Worm (Caenorhabditis elegans) whole organism, L2 larva: ENCODE measurements around the gene fbxb-111.

Source experiments
- ZK546.5 ChIP-seq: sonication (generic microtip); optimal IDR thresholded peaks from 2 replicates; lab custom pipeline; 2017; ENCODE audit warnings: missing biosample characterization, missing genetic modification characterization
- ceh-82 ChIP-seq: fragments of 150-350 bp; optimal IDR thresholded peaks from 2 replicates; lab custom pipeline; 2014; ENCODE audit warnings: missing biosample characterization, missing genetic modification characterization
- dmd-4 ChIP-seq: sonication (generic microtip); optimal IDR thresholded peaks from 2 replicates; lab custom pipeline; 2017; ENCODE audit warnings: missing biosample characterization, missing genetic modification characterization
- egl-27 ChIP-seq: sonication (generic microtip); optimal IDR thresholded peaks from 3 replicates; lab custom pipeline; 2017; ENCODE audit warnings: missing biosample characterization, missing genetic modification reagents, missing genetic modification characterization
- elt-1 ChIP-seq: fragments of 150-350 bp; optimal IDR thresholded peaks from 2 replicates; lab custom pipeline; 2014; ENCODE audit warnings: missing biosample characterization, missing genetic modification characterization
- fos-1 ChIP-seq: fragments of 150-350 bp; optimal IDR thresholded peaks from 2 replicates; lab custom pipeline; 2014; ENCODE audit warnings: missing biosample characterization, missing genetic modification characterization
- lin-39 ChIP-seq: fragments of 150-350 bp; optimal IDR thresholded peaks from 2 replicates; lab custom pipeline; 2014; ENCODE audit warnings: missing biosample characterization, missing genetic modification reagents, missing genetic modification characterization
- nhr-11 ChIP-seq: fragments of 150-350 bp; optimal IDR thresholded peaks from 2 replicates; lab custom pipeline; 2014; ENCODE audit warnings: missing biosample characterization, missing genetic modification characterization
- nhr-237 ChIP-seq: fragments of 150-350 bp; optimal IDR thresholded peaks from 2 replicates; lab custom pipeline; 2014; ENCODE audit warnings: missing biosample characterization, missing genetic modification characterization
- nhr-77 ChIP-seq: fragments of 150-350 bp; optimal IDR thresholded peaks from 2 replicates; lab custom pipeline; 2014; ENCODE audit warnings: missing biosample characterization, missing genetic modification characterization
- skn-1 ChIP-seq: sonication (generic microtip); optimal IDR thresholded peaks from 2 replicates; lab custom pipeline; 2017; ENCODE audit warnings: missing biosample characterization, missing genetic modification characterization
- zag-1 ChIP-seq: fragments of 150-350 bp; optimal IDR thresholded peaks from 2 replicates; lab custom pipeline; 2014; ENCODE audit warnings: missing biosample characterization, missing genetic modification characterization

ce11 chrII:2822435-2822920 lies 47.7 kb upstream of the fbxb-111 start, which contains the start of the genes fut-4 and K12H6.10:
- no peak for TF ChIP-seq ZK546.5 (tag; lab: Kevin White, UChicago)
- no peak for TF ChIP-seq lin-39 (tag; lab: Kevin White, UChicago)
- TF ChIP-seq ceh-82, result no peak
- TF ChIP-seq nhr-77, result no peak
- TF ChIP-seq zag-1 (tag; lab: Kevin White, UChicago), result no peak
- no peak for TF ChIP-seq dmd-4 (tag; lab: Kevin White, UChicago)
- TF ChIP-seq skn-1, result no peak
- no peak for TF ChIP-seq elt-1 (tag; lab: Kevin White, UChicago)
- TF ChIP-seq nhr-11 (tag; lab: Kevin White, UChicago), result no peak
- no peak for TF ChIP-seq nhr-237 (tag; lab: Kevin White, UChicago)
- TF ChIP-seq egl-27 (tag; lab: Kevin White, UChicago), result no peak
- no peak for TF ChIP-seq fos-1 (tag; lab: Kevin White, UChicago)
